Fruit fly (Drosophila melanogaster) whole organism, embryonic: ENCODE measurements around the gene Rpp14b.

Source experiments
- Atf6 ChIP-seq: fragments of 200-800 bp; sonication (Bioruptor generic); IDR thresholded peaks from 2 replicates; pipeline ENCODE4 v1.3.6; 2022; ENCODE audit warnings: missing biosample characterization, missing genetic modification characterization
- B-H2 ChIP-seq: fragments of 200-800 bp; sonication (Bioruptor generic); optimal IDR thresholded peaks from 2 replicates; lab custom pipeline; 2018; ENCODE audit warnings: missing biosample characterization, mild to moderate bottlenecking, missing genetic modification characterization
- Bdp1 ChIP-seq: fragments of 200-800 bp; sonication (Bioruptor generic); optimal IDR thresholded peaks from 3 replicates; lab custom pipeline; 2016; ENCODE audit warnings: missing biosample characterization, missing genetic modification characterization
- CG10147 ChIP-seq: fragments of 200-800 bp; sonication (Bioruptor generic); optimal IDR thresholded peaks from 2 replicates; lab custom pipeline; 2019; ENCODE audit warnings: missing biosample characterization, mild to moderate bottlenecking, missing genetic modification characterization, moderate library complexity
- CG10274 ChIP-seq: fragments of 200-800 bp; sonication (Bioruptor generic); optimal IDR thresholded peaks from 3 replicates; lab custom pipeline; 2017; ENCODE audit warnings: missing biosample characterization, mild to moderate bottlenecking, missing genetic modification characterization
- CG13123 ChIP-seq: fragments of 200-800 bp; sonication (Bioruptor generic); optimal IDR thresholded peaks from 2 replicates; lab custom pipeline; 2016; ENCODE audit warnings: missing biosample characterization, missing genetic modification characterization
- CG14710 ChIP-seq: fragments of 200-800 bp; sonication (Bioruptor generic); optimal IDR thresholded peaks from 3 replicates; lab custom pipeline; 2019; ENCODE audit warnings: missing biosample characterization, mild to moderate bottlenecking, missing genetic modification characterization, moderate library complexity
- CG14860 ChIP-seq: fragments of 200-800 bp; sonication (Bioruptor generic); IDR thresholded peaks from 3 replicates; pipeline ENCODE4 v1.3.6; 2022; ENCODE audit warnings: missing biosample characterization, missing genetic modification characterization; ENCODE audit not compliant: partially characterized antibody
- CG15514 ChIP-seq: fragments of 200-800 bp; sonication (Bioruptor generic); optimal IDR thresholded peaks from 3 replicates; lab custom pipeline; 2017; ENCODE audit warnings: missing biosample characterization, missing genetic modification characterization, mild to moderate bottlenecking, moderate library complexity, missing genetic modification reagents
- CG16863 ChIP-seq: fragments of 200-800 bp; sonication (Bioruptor generic); optimal IDR thresholded peaks from 3 replicates; lab custom pipeline; 2016; ENCODE audit warnings: missing biosample characterization, missing genetic modification characterization
- CG1832 ChIP-seq: fragments of 200-800 bp; sonication (Bioruptor generic); optimal IDR thresholded peaks from 2 replicates; lab custom pipeline; 2017; ENCODE audit warnings: missing biosample characterization, mild to moderate bottlenecking, missing genetic modification characterization, inconsistent platforms
- CG18599 ChIP-seq: fragments of 200-800 bp; sonication (Bioruptor generic); optimal IDR thresholded peaks from 3 replicates; lab custom pipeline; 2017; ENCODE audit warnings: missing biosample characterization, missing genetic modification characterization, mild to moderate bottlenecking, moderate library complexity, missing genetic modification reagents
- CG31388 ChIP-seq: fragments of 200-800 bp; sonication (Bioruptor generic); optimal IDR thresholded peaks from 2 replicates; lab custom pipeline; 2016; ENCODE audit warnings: missing biosample characterization, missing genetic modification characterization
- CG32532 ChIP-seq: fragments of 200-800 bp; sonication (Bioruptor generic); IDR thresholded peaks from 2 replicates; pipeline ENCODE4 v1.3.6; 2022; ENCODE audit warnings: missing biosample characterization, missing genetic modification characterization
- CG42726 ChIP-seq: fragments of 200-800 bp; sonication (Bioruptor generic); IDR thresholded peaks from 2 replicates; pipeline ENCODE4 v1.3.6; 2022; ENCODE audit warnings: missing biosample characterization, missing genetic modification characterization; ENCODE audit not compliant: partially characterized antibody
- CG4282 ChIP-seq: fragments of 200-800 bp; sonication (Bioruptor generic); optimal IDR thresholded peaks from 2 replicates; lab custom pipeline; 2016; ENCODE audit warnings: missing biosample characterization, missing genetic modification characterization
- CG4328 ChIP-seq: fragments of 200-800 bp; sonication (Bioruptor generic); optimal IDR thresholded peaks from 3 replicates; lab custom pipeline; 2017; ENCODE audit warnings: missing biosample characterization, missing genetic modification reagents, missing genetic modification characterization
- CG4854 ChIP-seq: fragments of 200-800 bp; sonication (Bioruptor generic); optimal IDR thresholded peaks from 2 replicates; lab custom pipeline; 2016; ENCODE audit warnings: missing biosample characterization, missing genetic modification characterization, inconsistent platforms
- CG7271 ChIP-seq: fragments of 200-800 bp; sonication (Bioruptor generic); optimal IDR thresholded peaks from 2 replicates; lab custom pipeline; 2018; ENCODE audit warnings: missing biosample characterization, mild to moderate bottlenecking, missing genetic modification characterization, moderate library complexity
- CG7987 ChIP-seq: fragments of 200-800 bp; sonication (Bioruptor generic); optimal IDR thresholded peaks from 2 replicates; lab custom pipeline; 2018; ENCODE audit warnings: missing biosample characterization, mild to moderate bottlenecking, missing genetic modification characterization, moderate library complexity
- CG9727 ChIP-seq: fragments of 200-800 bp; sonication (Bioruptor generic); optimal IDR thresholded peaks from 3 replicates; lab custom pipeline; 2017; ENCODE audit warnings: missing biosample characterization, mild to moderate bottlenecking, missing genetic modification characterization
- Chrac-16 ChIP-seq: fragments of 200-800 bp; sonication (Bioruptor generic); optimal IDR thresholded peaks from 3 replicates; lab custom pipeline; 2016; ENCODE audit warnings: missing biosample characterization, missing genetic modification characterization
- H2.0 ChIP-seq: fragments of 200-800 bp; sonication (Bioruptor generic); IDR thresholded peaks from 2 replicates; pipeline ENCODE4 v1.3.6; 2022; ENCODE audit warnings: missing biosample characterization, missing genetic modification characterization
- Jarid2 ChIP-seq: fragments of 200-800 bp; sonication (Bioruptor generic); optimal IDR thresholded peaks from 3 replicates; lab custom pipeline; 2017; ENCODE audit warnings: mild to moderate bottlenecking, missing biosample characterization, missing genetic modification reagents, missing genetic modification characterization
- Pdp1 ChIP-seq, 2 experiments: fragments of 200-800 bp; sonication (Bioruptor generic); optimal IDR thresholded peaks; 3 replicates each; lab custom pipeline; 2016; ENCODE audit warnings: missing biosample characterization in 2 of 2, missing genetic modification characterization in 2 of 2, mild to moderate bottlenecking in 1 of 2, moderate library complexity in 1 of 2
- Ptx1 ChIP-seq: fragments of 200-800 bp; sonication (Bioruptor generic); IDR thresholded peaks from 2 replicates; pipeline ENCODE4 v1.3.6; 2022; ENCODE audit warnings: missing biosample characterization, missing genetic modification characterization
- Ravus ChIP-seq: fragments of 200-800 bp; sonication (Bioruptor generic); IDR thresholded peaks from 2 replicates; pipeline ENCODE4 v1.3.6; 2022; ENCODE audit warnings: missing biosample characterization, missing genetic modification characterization
- Rx ChIP-seq: fragments of 200-800 bp; sonication (Bioruptor generic); IDR thresholded peaks from 2 replicates; pipeline ENCODE4 v1.3.6; 2022; ENCODE audit warnings: missing biosample characterization, missing genetic modification characterization
- TFAM ChIP-seq: fragments of 200-800 bp; sonication (Bioruptor generic); optimal IDR thresholded peaks from 2 replicates; lab custom pipeline; 2017; ENCODE audit warnings: missing biosample characterization, missing genetic modification characterization, inconsistent platforms
- YL-1 ChIP-seq: fragments of 200-800 bp; sonication (Bioruptor generic); optimal IDR thresholded peaks from 3 replicates; lab custom pipeline; 2017; ENCODE audit warnings: missing biosample characterization, mild to moderate bottlenecking, missing genetic modification characterization
- ato ChIP-seq: fragments of 200-800 bp; sonication (Bioruptor generic); IDR thresholded peaks from 2 replicates; pipeline ENCODE4 v1.3.6; 2022; ENCODE audit warnings: missing biosample characterization, missing genetic modification characterization; ENCODE audit not compliant: partially characterized antibody
- az2 ChIP-seq: fragments of 200-800 bp; sonication (Bioruptor generic); optimal IDR thresholded peaks from 3 replicates; lab custom pipeline; 2016; ENCODE audit warnings: missing biosample characterization, missing genetic modification characterization
- bigmax ChIP-seq: fragments of 200-800 bp; sonication (Bioruptor generic); optimal IDR thresholded peaks from 2 replicates; lab custom pipeline; 2018; ENCODE audit warnings: missing biosample characterization, mild to moderate bottlenecking, missing genetic modification characterization
- chif ChIP-seq, 2 experiments: fragments of 200-800 bp; sonication (Bioruptor generic); optimal IDR thresholded peaks; 3 replicates each; lab custom pipeline; 2016; ENCODE audit warnings: missing biosample characterization in 2 of 2, missing genetic modification characterization in 2 of 2
- chm ChIP-seq: fragments of 200-800 bp; sonication (Bioruptor generic); IDR thresholded peaks from 2 replicates; pipeline ENCODE4 v1.3.6; 2022; ENCODE audit warnings: missing biosample characterization, missing genetic modification characterization
- dan ChIP-seq: fragments of 200-800 bp; sonication (Bioruptor generic); IDR thresholded peaks from 2 replicates; pipeline ENCODE4 v1.3.6; 2022; ENCODE audit warnings: missing biosample characterization, missing genetic modification characterization
- en ChIP-seq: fragments of 200-800 bp; sonication (Bioruptor generic); optimal IDR thresholded peaks from 2 replicates; lab custom pipeline; 2016; ENCODE audit warnings: missing biosample characterization, missing genetic modification characterization
- fd64A ChIP-seq: fragments of 200-800 bp; sonication (Bioruptor generic); optimal IDR thresholded peaks from 3 replicates; lab custom pipeline; 2018; ENCODE audit warnings: missing biosample characterization, mild to moderate bottlenecking, missing genetic modification characterization
- gcm2 ChIP-seq: fragments of 200-800 bp; sonication (Bioruptor generic); optimal IDR thresholded peaks from 2 replicates; lab custom pipeline; 2016; ENCODE audit warnings: missing biosample characterization, missing genetic modification characterization
- nerfin-2 ChIP-seq: fragments of 200-800 bp; sonication (Bioruptor generic); IDR thresholded peaks from 2 replicates; pipeline ENCODE4 v1.3.6; 2022; ENCODE audit warnings: missing biosample characterization, missing genetic modification characterization; ENCODE audit not compliant: partially characterized antibody
- otp ChIP-seq: fragments of 200-800 bp; sonication (Bioruptor generic); IDR thresholded peaks from 3 replicates; pipeline ENCODE4, ENCODE4 v1.3.6; 2022; ENCODE audit warnings: missing biosample characterization, missing genetic modification characterization
- p53 ChIP-seq: fragments of 200-800 bp; sonication (Bioruptor generic); optimal IDR thresholded peaks from 2 replicates; lab custom pipeline; 2016; ENCODE audit warnings: missing biosample characterization, missing genetic modification characterization
- pita ChIP-seq: fragments of 200-800 bp; sonication (Bioruptor generic); optimal IDR thresholded peaks from 2 replicates; lab custom pipeline; 2017; ENCODE audit warnings: missing biosample characterization, mild to moderate bottlenecking, missing genetic modification characterization
- schlank ChIP-seq: fragments of 200-800 bp; sonication (Bioruptor generic); optimal IDR thresholded peaks from 2 replicates; lab custom pipeline; 2018; ENCODE audit warnings: missing biosample characterization, mild to moderate bottlenecking, missing genetic modification characterization
- shn ChIP-seq: fragments of 200-800 bp; sonication (Bioruptor generic); optimal IDR thresholded peaks from 3 replicates; lab custom pipeline; 2016; ENCODE audit warnings: missing biosample characterization, missing genetic modification characterization
- slbo ChIP-seq: fragments of 200-800 bp; sonication (Bioruptor generic); IDR thresholded peaks from 2 replicates; pipeline ENCODE4 v1.3.6; 2022; ENCODE audit warnings: missing biosample characterization, missing genetic modification characterization
- stc ChIP-seq: fragments of 200-800 bp; sonication (Bioruptor generic); IDR thresholded peaks from 2 replicates; pipeline ENCODE4 v1.3.6; 2022; ENCODE audit warnings: missing biosample characterization, missing genetic modification characterization
- sug ChIP-seq: fragments of 200-800 bp; optimal IDR thresholded peaks from 2 replicates; lab custom pipeline; 2019; ENCODE audit warnings: missing biosample characterization, mild to moderate bottlenecking, missing genetic modification characterization, moderate library complexity
- unc-4 ChIP-seq: fragments of 200-800 bp; sonication (Bioruptor generic); IDR thresholded peaks from 2 replicates; pipeline ENCODE4 v1.3.6; 2022; ENCODE audit warnings: missing biosample characterization, missing genetic modification characterization; ENCODE audit not compliant: partially characterized antibody
- wek ChIP-seq: fragments of 200-800 bp; sonication (Bioruptor generic); optimal IDR thresholded peaks from 3 replicates; lab custom pipeline; 2018; ENCODE audit warnings: missing biosample characterization, mild to moderate bottlenecking, missing genetic modification characterization, moderate library complexity
- wor ChIP-seq: fragments of 200-800 bp; sonication (Bioruptor generic); IDR thresholded peaks from 2 replicates; pipeline ENCODE4 v1.3.6; 2022; ENCODE audit warnings: missing biosample characterization, missing genetic modification characterization

The Rpp14b gene

dm6 chr3R:30061154-30061482, 5.4 kb downstream of the Rpp14b start (continued):
- TF ChIP-seq ato (GFP tag; lab: Robert Waterston, UW) (no peak), CG31388 (peak; percentile 59), CG4328 (GFP tag; lab: Kevin White, UChicago) (peak; percentile 62), wek (GFP tag; lab: Kevin White, UChicago) (peak; percentile 61), CG14710 (tag; lab: Kevin White, UChicago) (peak; percentile 90), CG7987 (peak; percentile 80), Pdp1 (GFP tag; optimal IDR thresholded peaks at IDR 0.05; lab: Kevin White, UChicago) (peak; percentile 87 to 89), dan (GFP tag; lab: Robert Waterston, UW) (no peak), stc (GFP tag; lab: Robert Waterston, UW) (peak; percentile 93), CG1832 (GFP tag; lab: Kevin White, UChicago) (no peak), p53 (GFP tag; lab: Kevin White, UChicago) (peak; percentile 62), bigmax (GFP tag; lab: Kevin White, UChicago) (peak; percentile 2), nerfin-2 (GFP tag; lab: Robert Waterston, UW) (no peak), chm (GFP tag; lab: Robert Waterston, UW) (peak; percentile 94), CG9727 (GFP tag; lab: Kevin White, UChicago) (peak; percentile 83), Jarid2 (GFP tag; lab: Kevin White, UChicago) (peak; percentile 71), wor (GFP tag; lab: Robert Waterston, UW) (peak; percentile 84), en (GFP tag; lab: Kevin White, UChicago) (peak; percentile 72), TFAM (GFP tag; lab: Kevin White, UChicago) (peak; percentile 72), CG4854 (GFP tag; lab: Kevin White, UChicago) (peak; percentile 80), H2.0 (GFP tag; lab: Robert Waterston, UW) (peak; percentile 91), CG10147 (peak; percentile 77), Bdp1 (peak; percentile 35), shn (GFP tag; lab: Kevin White, UChicago) (peak; percentile 42), YL-1 (GFP tag; lab: Kevin White, UChicago) (no peak), Rx (peak; percentile 91), CG42726 (no peak), fd64A (GFP tag; lab: Kevin White, UChicago) (peak; percentile 84), schlank (tag; lab: Kevin White, UChicago) (no peak), CG7271 (tag; lab: Kevin White, UChicago) (peak; percentile 41), sug (tag; lab: Kevin White, UChicago) (peak; percentile 69), B-H2 (GFP tag; lab: Kevin White, UChicago) (no peak), Atf6 (GFP tag; lab: Robert Waterston, UW) (peak; percentile 90), CG4282 (no peak), otp (GFP tag; lab: Robert Waterston, UW) (peak; percentile 93), CG32532 (GFP tag; lab: Robert Waterston, UW) (peak; percentile 79), CG16863 (GFP tag; lab: Kevin White, UChicago) (peak; percentile 73), CG14860 (GFP tag; lab: Robert Waterston, UW) (no peak), Ravus (peak; percentile 72), Ptx1 (GFP tag; lab: Robert Waterston, UW) (peak; percentile 94), az2 (peak; percentile 76), CG15514 (GFP tag; lab: Kevin White, UChicago) (peak; percentile 75), Chrac-16 (GFP tag; lab: Kevin White, UChicago) (peak; percentile 64), pita (no peak), CG10274 (GFP tag; lab: Kevin White, UChicago) (peak; percentile 79), gcm2 (peak; percentile 19), CG18599 (peak; percentile 89), slbo (GFP tag; lab: Robert Waterston, UW) (peak; percentile 79), CG13123 (GFP tag; lab: Kevin White, UChicago) (peak; percentile 17), chif (GFP tag; optimal IDR thresholded peaks at IDR 0.05; lab: Kevin White, UChicago) (peak; percentile 77 to 92), unc-4 (GFP tag; lab: Robert Waterston, UW) (no peak)
